Worm (Caenorhabditis elegans): ENCODE data around the gene ndus-8.

DNA sequence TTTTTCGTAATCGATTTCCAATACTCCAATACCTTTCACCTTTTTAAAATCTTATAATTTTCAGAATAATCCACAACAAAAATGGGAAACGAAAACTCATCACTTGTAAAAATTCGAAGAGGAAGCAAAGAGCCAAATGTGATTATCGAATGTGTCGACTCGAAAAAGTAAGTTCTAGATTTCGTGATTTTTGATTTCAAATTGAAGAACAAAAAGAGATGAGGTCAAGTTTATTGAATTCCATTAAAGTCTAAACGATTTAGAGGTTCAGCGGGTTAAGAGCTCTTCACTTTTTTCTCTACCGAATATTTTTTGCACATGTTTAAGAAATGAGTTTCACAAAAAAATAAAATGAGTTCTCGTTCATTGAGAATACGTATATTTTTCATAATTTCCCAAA, 24.9 kb upstream of the ndus-8 start, which contains the start of gene B0361.4:
- no peak for TF ChIP-seq ref-1 (GFP tag; conservative IDR thresholded peaks at IDR 0.05)
- no peak for TF ChIP-seq flt-1 (GFP tag; IDR thresholded peaks at IDR 0.05)
- TF ChIP-seq ztf-23 (GFP tag; IDR thresholded peaks at IDR 0.05), result no peak
- TF ChIP-seq ztf-29 (GFP tag; IDR thresholded peaks at IDR 0.05), result no peak
- no peak for TF ChIP-seq med-1 (GFP tag; optimal IDR thresholded peaks at IDR 0.05; ENCODE audit: insufficient read depth)

Data from whole organism, midembryonic.